Fruit fly (Drosophila melanogaster) whole organism, embryonic: ENCODE measurements around the gene CG17239.

Experiments used
- CG10959 ChIP-seq: fragments of 200-800 bp; sonication (Bioruptor generic); IDR thresholded peaks from 2 replicates; pipeline ENCODE4 v1.3.6; 2022; ENCODE audit warnings: missing biosample characterization, missing genetic modification characterization
- CG11560 ChIP-seq: fragments of 200-800 bp; sonication (Bioruptor generic); IDR thresholded peaks from 3 replicates; pipeline ENCODE4 v1.3.6; 2022; ENCODE audit warnings: missing biosample characterization, missing genetic modification characterization
- CG11696 ChIP-seq: fragments of 200-800 bp; sonication (Bioruptor generic); IDR thresholded peaks from 2 replicates; pipeline ENCODE4 v1.3.6; 2022; ENCODE audit warnings: missing biosample characterization, missing genetic modification characterization
- CG12219 ChIP-seq: fragments of 200-800 bp; sonication (Bioruptor generic); optimal IDR thresholded peaks from 3 replicates; lab custom pipeline; 2018; ENCODE audit warnings: missing biosample characterization, mild to moderate bottlenecking, missing genetic modification characterization
- CG12391 ChIP-seq: fragments of 200-800 bp; sonication (Bioruptor generic); optimal IDR thresholded peaks from 3 replicates; lab custom pipeline; 2018; ENCODE audit warnings: missing biosample characterization, mild to moderate bottlenecking, missing genetic modification characterization, moderate library complexity
- CG12659 ChIP-seq: fragments of 200-800 bp; sonication (Bioruptor generic); optimal IDR thresholded peaks from 3 replicates; lab custom pipeline; 2017; ENCODE audit warnings: mild to moderate bottlenecking, missing biosample characterization, missing genetic modification reagents, missing genetic modification characterization
- CG12744 ChIP-seq: fragments of 200-800 bp; sonication (Bioruptor generic); optimal IDR thresholded peaks from 2 replicates; lab custom pipeline; 2016; ENCODE audit warnings: missing biosample characterization, missing genetic modification characterization
- CG14441 ChIP-seq: fragments of 200-800 bp; sonication (Bioruptor generic); IDR thresholded peaks from 2 replicates; pipeline ENCODE4 v1.3.6; 2022; ENCODE audit warnings: missing biosample characterization, missing genetic modification characterization
- CG14710 ChIP-seq: fragments of 200-800 bp; sonication (Bioruptor generic); optimal IDR thresholded peaks from 3 replicates; lab custom pipeline; 2019; ENCODE audit warnings: missing biosample characterization, mild to moderate bottlenecking, missing genetic modification characterization, moderate library complexity
- CG15073 ChIP-seq: fragments of 200-800 bp; sonication (Bioruptor generic); optimal IDR thresholded peaks from 2 replicates; lab custom pipeline; 2016; ENCODE audit warnings: missing biosample characterization, missing genetic modification characterization
- CG1647 ChIP-seq: fragments of 200-800 bp; sonication (Bioruptor generic); optimal IDR thresholded peaks from 3 replicates; lab custom pipeline; 2016; ENCODE audit warnings: missing biosample characterization, missing genetic modification characterization
- CG2889 ChIP-seq: fragments of 200-800 bp; sonication (Bioruptor generic); IDR thresholded peaks from 3 replicates; pipeline ENCODE4 v1.3.6; 2022; ENCODE audit warnings: missing biosample characterization, missing genetic modification characterization
- CG3065 ChIP-seq: fragments of 200-800 bp; sonication (Bioruptor generic); optimal IDR thresholded peaks from 2 replicates; lab custom pipeline; 2016; ENCODE audit warnings: missing biosample characterization, missing genetic modification characterization
- CG33557 ChIP-seq: fragments of 200-800 bp; sonication (Bioruptor generic); optimal IDR thresholded peaks from 2 replicates; lab custom pipeline; 2019; ENCODE audit warnings: missing biosample characterization, mild to moderate bottlenecking, missing genetic modification characterization, moderate library complexity
- CG34376 ChIP-seq: fragments of 200-800 bp; sonication (Bioruptor generic); optimal IDR thresholded peaks from 2 replicates; lab custom pipeline; 2018; ENCODE audit warnings: missing biosample characterization, mild to moderate bottlenecking, missing genetic modification characterization
- CG4617 ChIP-seq: fragments of 200-800 bp; sonication (Bioruptor generic); optimal IDR thresholded peaks from 3 replicates; lab custom pipeline; 2016; ENCODE audit warnings: missing biosample characterization, missing genetic modification characterization, borderline replicate concordance
- CG4707 ChIP-seq: fragments of 200-800 bp; sonication (Bioruptor generic); optimal IDR thresholded peaks from 2 replicates; lab custom pipeline; 2018; ENCODE audit warnings: missing biosample characterization, mild to moderate bottlenecking, missing genetic modification characterization, moderate library complexity
- CG5180 ChIP-seq: fragments of 200-800 bp; sonication (Bioruptor generic); optimal IDR thresholded peaks from 3 replicates; lab custom pipeline; 2017; ENCODE audit warnings: missing biosample characterization, missing genetic modification characterization, mild to moderate bottlenecking, moderate library complexity, missing genetic modification reagents
- CG5245 ChIP-seq: fragments of 200-800 bp; sonication (Bioruptor generic); optimal IDR thresholded peaks from 3 replicates; lab custom pipeline; 2016; ENCODE audit warnings: missing biosample characterization, missing genetic modification characterization
- CG6175 ChIP-seq: fragments of 200-800 bp; sonication (Bioruptor generic); IDR thresholded peaks from 3 replicates; pipeline ENCODE4 v1.3.6; 2022; ENCODE audit warnings: missing biosample characterization, missing genetic modification characterization
- CTCF ChIP-seq: fragments of 200-800 bp; sonication (Bioruptor generic); optimal IDR thresholded peaks from 2 replicates; lab custom pipeline; 2017; ENCODE audit warnings: missing biosample characterization, mild to moderate bottlenecking, missing genetic modification characterization, moderate library complexity
- Dip3 ChIP-seq: fragments of 200-800 bp; sonication (Bioruptor generic); optimal IDR thresholded peaks from 3 replicates; lab custom pipeline; 2016; ENCODE audit warnings: missing biosample characterization, missing genetic modification characterization
- Dll ChIP-seq: fragments of 200-800 bp; sonication (Bioruptor generic); IDR thresholded peaks from 4 replicates; pipeline ENCODE4 v1.3.6; 2022; ENCODE audit warnings: missing biosample characterization, missing genetic modification characterization; ENCODE audit not compliant: partially characterized antibody
- E2f2 ChIP-seq: fragments of 200-800 bp; sonication (Bioruptor generic); IDR thresholded peaks from 2 replicates; pipeline ENCODE4 v1.3.6; 2022; ENCODE audit warnings: missing biosample characterization, missing genetic modification characterization
- HLH4C ChIP-seq: fragments of 200-800 bp; sonication (Bioruptor generic); IDR thresholded peaks from 3 replicates; pipeline ENCODE4 v1.3.6; 2022; ENCODE audit warnings: missing biosample characterization, missing genetic modification characterization; ENCODE audit not compliant: partially characterized antibody
- Hand ChIP-seq: fragments of 200-800 bp; sonication (Bioruptor generic); optimal IDR thresholded peaks from 2 replicates; lab custom pipeline; 2017; ENCODE audit warnings: mild to moderate bottlenecking, missing biosample characterization, missing genetic modification reagents, missing genetic modification characterization
- MESR4 ChIP-seq: fragments of 200-800 bp; sonication (Bioruptor generic); optimal IDR thresholded peaks from 2 replicates; lab custom pipeline; 2018; ENCODE audit warnings: missing biosample characterization, mild to moderate bottlenecking, missing genetic modification characterization, moderate library complexity
- NC2β ChIP-seq: fragments of 200-800 bp; sonication (Bioruptor generic); optimal IDR thresholded peaks from 2 replicates; lab custom pipeline; 2016; ENCODE audit warnings: missing biosample characterization, missing genetic modification characterization
- NK7.1 ChIP-seq: fragments of 200-800 bp; sonication (Bioruptor generic); optimal IDR thresholded peaks from 3 replicates; lab custom pipeline; 2016; ENCODE audit warnings: missing biosample characterization, missing genetic modification characterization
- Nf-YA ChIP-seq: fragments of 200-800 bp; sonication (Bioruptor generic); IDR thresholded peaks from 2 replicates; pipeline ENCODE4 v1.3.6; 2022; ENCODE audit warnings: missing biosample characterization, missing genetic modification characterization
- Sry-δ ChIP-seq: fragments of 200-800 bp; sonication (Bioruptor generic); optimal IDR thresholded peaks from 2 replicates; lab custom pipeline; 2016; ENCODE audit warnings: missing biosample characterization, missing genetic modification characterization
- Vsx1 ChIP-seq: fragments of 200-800 bp; sonication (Bioruptor generic); optimal IDR thresholded peaks from 2 replicates; lab custom pipeline; 2017; ENCODE audit warnings: missing biosample characterization, mild to moderate bottlenecking, missing genetic modification characterization, missing genetic modification reagents
- abd-A ChIP-seq: fragments of 200-800 bp; sonication (Bioruptor generic); optimal IDR thresholded peaks from 3 replicates; lab custom pipeline; 2019; ENCODE audit warnings: missing biosample characterization, mild to moderate bottlenecking, missing genetic modification characterization, moderate library complexity
- ash1 ChIP-seq: fragments of 200-800 bp; sonication (Bioruptor generic); optimal IDR thresholded peaks from 2 replicates; lab custom pipeline; 2018; ENCODE audit warnings: missing biosample characterization, mild to moderate bottlenecking, missing genetic modification characterization
- bcd ChIP-seq: fragments of 200-800 bp; sonication (Bioruptor generic); optimal IDR thresholded peaks from 2 replicates; lab custom pipeline; 2017; ENCODE audit warnings: missing biosample characterization, mild to moderate bottlenecking, missing genetic modification characterization
- br ChIP-seq: fragments of >200 bp; optimal IDR thresholded peaks from 2 replicates; lab custom pipeline; 2017
- bsh ChIP-seq, 2 experiments: fragments of 200-800 bp; sonication (Bioruptor generic); optimal IDR thresholded peaks; 2 replicates each; lab custom pipeline; 2017 to 2018; ENCODE audit warnings: mild to moderate bottlenecking in 2 of 2, missing biosample characterization in 2 of 2, missing genetic modification characterization in 2 of 2, moderate library complexity in 1 of 2
- dmrt99B ChIP-seq: fragments of 200-800 bp; sonication (Bioruptor generic); optimal IDR thresholded peaks from 2 replicates; lab custom pipeline; 2018; ENCODE audit warnings: missing biosample characterization, mild to moderate bottlenecking, missing genetic modification characterization, moderate library complexity
- dysf ChIP-seq: fragments of 200-800 bp; sonication (Bioruptor generic); IDR thresholded peaks from 3 replicates; pipeline ENCODE4 v1.3.6; 2022; ENCODE audit warnings: missing biosample characterization, missing genetic modification characterization
- gem ChIP-seq: fragments of 200-800 bp; sonication (Bioruptor generic); optimal IDR thresholded peaks from 2 replicates; lab custom pipeline; 2019; ENCODE audit warnings: missing biosample characterization, mild to moderate bottlenecking, missing genetic modification characterization, moderate library complexity
- gsb-n ChIP-seq: fragments of 200-800 bp; sonication (Bioruptor generic); optimal IDR thresholded peaks from 3 replicates; lab custom pipeline; 2018; ENCODE audit warnings: missing biosample characterization, mild to moderate bottlenecking, missing genetic modification characterization
- jing ChIP-seq: fragments of 200-800 bp; sonication (Bioruptor generic); optimal IDR thresholded peaks from 2 replicates; lab custom pipeline; 2018; ENCODE audit warnings: missing biosample characterization, mild to moderate bottlenecking, missing genetic modification characterization
- oc ChIP-seq: fragments of 200-800 bp; sonication (Bioruptor generic); optimal IDR thresholded peaks from 2 replicates; lab custom pipeline; 2018; ENCODE audit warnings: missing biosample characterization, mild to moderate bottlenecking, missing genetic modification characterization, moderate library complexity
- org-1 ChIP-seq: fragments of 200-800 bp; sonication (Bioruptor generic); optimal IDR thresholded peaks from 2 replicates; lab custom pipeline; 2017; ENCODE audit warnings: missing biosample characterization, missing genetic modification characterization
- ranshi ChIP-seq: fragments of 200-800 bp; sonication (Bioruptor generic); IDR thresholded peaks from 2 replicates; pipeline ENCODE4 v1.3.6; 2022; ENCODE audit warnings: missing biosample characterization, missing genetic modification characterization
- repo ChIP-seq: fragments of 200-800 bp; sonication (Bioruptor generic); optimal IDR thresholded peaks from 2 replicates; lab custom pipeline; 2016; ENCODE audit warnings: missing biosample characterization, missing genetic modification characterization
- sens ChIP-seq: fragments of 200-800 bp; sonication (Bioruptor generic); peaks from one replicate; lab custom pipeline; 2016; ENCODE audit warnings: missing biosample characterization, missing genetic modification characterization
- slp2 ChIP-seq: fragments of 200-800 bp; sonication (Bioruptor generic); optimal IDR thresholded peaks from 2 replicates; lab custom pipeline; 2016; ENCODE audit warnings: missing biosample characterization, missing genetic modification characterization
- tin ChIP-seq: fragments of 200-800 bp; sonication (Bioruptor generic); optimal IDR thresholded peaks from 3 replicates; lab custom pipeline; 2016; ENCODE audit warnings: missing biosample characterization, missing genetic modification characterization
- tna ChIP-seq: fragments of 200-800 bp; sonication (Bioruptor generic); IDR thresholded peaks from 2 replicates; pipeline ENCODE4 v1.3.6; 2022; ENCODE audit warnings: missing biosample characterization, missing genetic modification characterization; ENCODE audit not compliant: partially characterized antibody
- unc-4 ChIP-seq: fragments of 200-800 bp; sonication (Bioruptor generic); IDR thresholded peaks from 2 replicates; pipeline ENCODE4 v1.3.6; 2022; ENCODE audit warnings: missing biosample characterization, missing genetic modification characterization; ENCODE audit not compliant: partially characterized antibody
- yki ChIP-seq: fragments of >200 bp; optimal IDR thresholded peaks from 3 replicates; lab custom pipeline; 2018
- z ChIP-seq: fragments of 200-800 bp; sonication (Bioruptor generic); IDR thresholded peaks from 3 replicates; pipeline ENCODE4 v1.3.6; 2022; ENCODE audit warnings: missing biosample characterization, missing genetic modification characterization

The CG17239 gene

DNA sequence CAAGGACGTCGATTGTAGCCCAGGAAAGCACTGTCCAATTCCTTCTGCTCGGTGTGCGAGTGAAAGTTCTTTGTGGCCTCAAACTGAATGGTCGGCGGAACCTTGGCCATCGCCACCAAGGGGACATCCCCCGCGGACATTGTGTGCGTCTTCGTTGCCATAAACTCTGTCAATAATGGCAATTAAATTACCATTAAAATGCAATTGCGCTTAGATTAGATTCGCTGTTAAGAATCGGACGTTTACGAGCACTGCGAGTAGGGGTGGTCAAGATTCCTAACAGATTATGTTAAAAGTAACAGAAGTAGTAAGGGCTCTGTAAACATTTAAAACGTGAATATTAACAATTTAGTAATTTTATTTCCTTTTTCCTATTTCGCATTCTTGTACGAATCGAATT lies 36.1 kb downstream of the CG17239 start, which contains the start of gene daed (continued):
- TF ChIP-seq ranshi (GFP tag; lab: Robert Waterston, UW) (no peak), CG15073 (GFP tag; lab: Kevin White, UChicago) (no peak), CG12659 (GFP tag; lab: Kevin White, UChicago) (no peak), slp2 (GFP tag; lab: Kevin White, UChicago) (no peak), Hand (no peak), E2f2 (peak; percentile 25; the same call in 1 of the 2 replicates), bcd (GFP tag; lab: Kevin White, UChicago) (no peak), CG4617 (GFP tag; lab: Kevin White, UChicago) (peak; percentile 29), CG10959 (GFP tag; lab: Robert Waterston, UW) (no peak), CG3065 (no peak), sens (peak; percentile 8), CG12391 (tag; lab: Kevin White, UChicago) (no peak), Vsx1 (GFP tag; lab: Kevin White, UChicago) (no peak), CTCF (no peak), CG1647 (no peak), gsb-n (tag; lab: Kevin White, UChicago) (peak; percentile 69), tin (GFP tag; lab: Kevin White, UChicago) (no peak), tna (GFP tag; lab: Robert Waterston, UW) (no peak), CG34376 (GFP tag; lab: Kevin White, UChicago) (peak; percentile 2), CG33557 (no peak), Nf-YA (GFP tag; lab: Robert Waterston, UW) (no peak), abd-A (tag; lab: Kevin White, UChicago) (peak; percentile 58), Sry-δ (GFP tag; lab: Kevin White, UChicago) (peak; percentile 8), z (GFP tag; lab: Robert Waterston, UW) (no peak), oc (tag; lab: Kevin White, UChicago) (no peak), MESR4 (GFP tag; lab: Kevin White, UChicago) (peak; percentile 62)

DNA sequence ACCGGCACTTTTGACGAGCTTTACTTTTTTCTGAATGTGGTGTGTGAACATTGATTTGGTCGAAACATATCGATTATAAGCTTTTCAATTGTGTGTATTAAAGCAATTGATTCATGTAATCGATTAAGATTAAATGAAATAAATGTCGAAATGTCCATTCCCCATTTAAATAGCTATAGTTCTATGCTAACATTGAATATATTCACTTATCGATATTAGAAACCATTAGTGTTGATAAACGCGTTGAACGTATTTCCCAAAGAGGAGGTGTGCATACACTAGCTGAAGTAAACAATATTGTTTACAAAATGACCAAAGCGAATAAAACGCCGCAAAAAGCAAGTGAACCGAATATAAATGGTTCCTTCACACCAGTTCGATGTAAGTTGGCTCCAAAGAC lies 38.1 kb downstream of the CG17239 start, which contains the start of the genes Uch and CG34174:
Gene Uch (minus strand): TSS at position 208 of the 400 bp plus-strand sequence.
Gene CG34174 (plus strand): TSS at position 263 of the 400 bp plus-strand sequence.
- TF ChIP-seq Dip3: no peak
- no peak for TF ChIP-seq CG14441 (GFP tag; lab: Robert Waterston, UW)
- TF ChIP-seq dysf (GFP tag; lab: Robert Waterston, UW): no peak
- TF ChIP-seq CG5245 (GFP tag; lab: Kevin White, UChicago): no peak
- no peak for TF ChIP-seq yki
- TF ChIP-seq CG5180 (GFP tag; lab: Kevin White, UChicago): no peak
- peak; percentile 82 for TF ChIP-seq Dll (GFP tag; lab: Robert Waterston, UW)
- TF ChIP-seq HLH4C (GFP tag; lab: Robert Waterston, UW): peak; percentile 73
- no peak for TF ChIP-seq ash1 (GFP tag; lab: Kevin White, UChicago)
- TF ChIP-seq br (lab: Kevin White, UChicago): no peak
- no peak for TF ChIP-seq org-1 (GFP tag; lab: Kevin White, UChicago)
- no peak for TF ChIP-seq NC2β
- no peak for TF ChIP-seq CG4707 (GFP tag; lab: Kevin White, UChicago)
- peak in 1 of 2 experiments; percentile 11 for TF ChIP-seq bsh (GFP tag; optimal IDR thresholded peaks at IDR 0.05; lab: Kevin White, UChicago)
- TF ChIP-seq CG12219 (GFP tag; lab: Kevin White, UChicago): no peak
- TF ChIP-seq oc (tag; lab: Kevin White, UChicago): no peak
- TF ChIP-seq CG12744: no peak
- no peak for TF ChIP-seq CG11696
- no peak for TF ChIP-seq gem
- no peak for TF ChIP-seq NK7.1 (GFP tag; lab: Kevin White, UChicago)
- no peak for TF ChIP-seq CG2889 (GFP tag; lab: Robert Waterston, UW)
- peak; percentile 100 for TF ChIP-seq CG14710 (tag; lab: Kevin White, UChicago)
- no peak for TF ChIP-seq dmrt99B (tag; lab: Kevin White, UChicago)
- no peak for TF ChIP-seq slp2 (GFP tag; lab: Kevin White, UChicago)
- peak; percentile 77 for TF ChIP-seq unc-4 (GFP tag; lab: Robert Waterston, UW)
- TF ChIP-seq CG6175 (GFP tag; lab: Robert Waterston, UW): no peak
- TF ChIP-seq repo (GFP tag; lab: Kevin White, UChicago): no peak
- no peak for TF ChIP-seq jing (GFP tag; lab: Kevin White, UChicago)
- no peak; the same call in 2 of the 3 replicates for TF ChIP-seq CG11560 (tag; lab: Robert Waterston, UW)
